Fruit fly (Drosophila melanogaster): ENCODE measurements around the gene CG12535.

The CG12535 gene

DNA sequence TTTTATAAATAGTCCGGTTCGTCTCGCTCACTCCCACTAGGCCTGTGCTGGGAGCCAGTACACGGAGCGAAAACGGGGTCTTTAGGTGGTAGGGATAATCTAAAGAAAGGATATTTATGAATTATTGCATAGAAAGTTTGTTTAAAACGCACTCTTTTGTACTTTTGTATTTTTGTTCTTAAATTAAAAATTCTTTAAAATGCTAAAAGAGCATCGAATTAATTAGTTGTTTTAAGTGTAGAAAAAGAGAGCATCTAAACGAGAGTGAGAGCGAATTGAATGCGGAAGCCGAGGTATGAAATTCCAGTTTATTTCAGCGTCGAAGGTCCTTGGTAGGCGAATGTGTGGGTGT is 21.2 kb downstream of the CG12535 start (continued):
- TF ChIP-seq HmgZ (tag; optimal IDR thresholded peaks at IDR 0.05) = peak; percentile 53
- TF ChIP-seq pb (GFP tag; optimal IDR thresholded peaks at IDR 0.05) = peak; percentile 16
- TF ChIP-seq ems (GFP tag; optimal IDR thresholded peaks at IDR 0.05) = peak; percentile 43
- TF ChIP-seq CG17912 (GFP tag; optimal IDR thresholded peaks at IDR 0.05) = no peak
- peak; percentile 88 for TF ChIP-seq CG2202 (tag; optimal IDR thresholded peaks at IDR 0.05)
- peak; percentile 60 for TF ChIP-seq ranshi (GFP tag; IDR thresholded peaks at IDR 0.05)
- TF ChIP-seq CG2199 (GFP tag; IDR thresholded peaks at IDR 0.05) = no peak
- TF ChIP-seq schlank (tag; optimal IDR thresholded peaks at IDR 0.05) = peak; percentile 8
- no peak for TF ChIP-seq tll (GFP tag; optimal IDR thresholded peaks at IDR 0.05)
- TF ChIP-seq vnd (GFP tag; IDR thresholded peaks at IDR 0.05; ENCODE audit: partially characterized antibody) = no peak
- TF ChIP-seq CG14860 (GFP tag; IDR thresholded peaks at IDR 0.05; ENCODE audit: partially characterized antibody) = no peak
- peak; percentile 82 for TF ChIP-seq nmo (GFP tag; optimal IDR thresholded peaks at IDR 0.05)
- peak; percentile 19 for TF ChIP-seq p53 (GFP tag; optimal IDR thresholded peaks at IDR 0.05)
- peak; percentile 69 for TF ChIP-seq CG15601 (tag; optimal IDR thresholded peaks at IDR 0.05)
- peak; percentile 72 for TF ChIP-seq CG7786 (GFP tag; optimal IDR thresholded peaks at IDR 0.05)
- TF ChIP-seq Lpt (GFP tag; optimal IDR thresholded peaks at IDR 0.05) = no peak
- no peak for TF ChIP-seq pros (GFP tag; optimal IDR thresholded peaks at IDR 0.05)
- TF ChIP-seq H2.0 (GFP tag; IDR thresholded peaks at IDR 0.05) = peak; percentile 77
- peak; percentile 36 for TF ChIP-seq CG4282 (GFP tag; optimal IDR thresholded peaks at IDR 0.05)
- no peak for TF ChIP-seq Hmx (GFP tag; optimal IDR thresholded peaks at IDR 0.05)
- peak; percentile 97 for TF ChIP-seq zf30C (GFP tag; optimal IDR thresholded peaks at IDR 0.05)
- no peak for TF ChIP-seq Gsc (GFP tag; IDR thresholded peaks at IDR 0.05)
- peak; percentile 50 for TF ChIP-seq Mad (GFP tag; optimal IDR thresholded peaks at IDR 0.05)
- TF ChIP-seq mirr (GFP tag; optimal IDR thresholded peaks at IDR 0.05) = no peak
- peak; percentile 38 for TF ChIP-seq lab (GFP tag; optimal IDR thresholded peaks at IDR 0.05)
- TF ChIP-seq Myb (GFP tag; optimal IDR thresholded peaks at IDR 0.05) = peak; percentile 51
- no peak for TF ChIP-seq Dll (GFP tag; IDR thresholded peaks at IDR 0.05; ENCODE audit: partially characterized antibody)
- TF ChIP-seq ttk (GFP tag; IDR thresholded peaks at IDR 0.05) = 0 out of 2 replicates have a peak, but pooled peaks have one; percentile 23
- TF ChIP-seq CG8478 (optimal IDR thresholded peaks at IDR 0.05) = no peak
- TF ChIP-seq CG8089 (GFP tag; optimal IDR thresholded peaks at IDR 0.05) = peak; percentile 68
- no peak for TF ChIP-seq gt (GFP tag; IDR thresholded peaks at IDR 0.05)
- no peak for TF ChIP-seq Fer3 (tag; optimal IDR thresholded peaks at IDR 0.05)
- peak; percentile 60 for TF ChIP-seq jing (GFP tag; optimal IDR thresholded peaks at IDR 0.05)
- peak; percentile 68 for TF ChIP-seq Hmr (GFP tag; optimal IDR thresholded peaks at IDR 0.05)
- TF ChIP-seq CG12104 (GFP tag; optimal IDR thresholded peaks at IDR 0.05) = no peak
- TF ChIP-seq CG9215 (GFP tag; IDR thresholded peaks at IDR 0.05) = 0 out of 2 replicates have a peak, but pooled peaks have one; percentile 29
- TF ChIP-seq CG33557 (GFP tag; optimal IDR thresholded peaks at IDR 0.05) = peak; percentile 87
- TF ChIP-seq Dfd (GFP tag; optimal IDR thresholded peaks at IDR 0.05) = no peak
- TF ChIP-seq CG8388 (GFP tag; optimal IDR thresholded peaks at IDR 0.05) = peak; percentile 57
- TF ChIP-seq CHES-1-like (GFP tag; optimal IDR thresholded peaks at IDR 0.05) = peak; percentile 68
- TF ChIP-seq CG1024 (GFP tag; IDR thresholded peaks at IDR 0.05) = peak; percentile 67; the same call in 1 of the 2 replicates
- TF ChIP-seq nom (GFP tag; optimal IDR thresholded peaks at IDR 0.05) = peak; percentile 74
- TF ChIP-seq HLH4C (GFP tag; IDR thresholded peaks at IDR 0.05; ENCODE audit: partially characterized antibody) = no peak
- no peak for TF ChIP-seq CG7963 (GFP tag; IDR thresholded peaks at IDR 0.05; ENCODE audit: partially characterized antibody)
- no peak for TF ChIP-seq chinmo (GFP tag; IDR thresholded peaks at IDR 0.05; ENCODE audit: partially characterized antibody)
- no peak for TF ChIP-seq Spps (tag; optimal IDR thresholded peaks at IDR 0.05)
- peak in 1 of 2 experiments; percentile 43 for TF ChIP-seq eve (GFP tag; optimal IDR thresholded peaks at IDR 0.05)
- TF ChIP-seq NfI (GFP tag; optimal IDR thresholded peaks at IDR 0.05) = peak; percentile 40
- peak; percentile 63 for TF ChIP-seq dm (GFP tag; optimal IDR thresholded peaks at IDR 0.05)
- peak; percentile 91 for TF ChIP-seq CG17829 (tag; optimal IDR thresholded peaks at IDR 0.05)
- no peak for TF ChIP-seq CG18476 (GFP tag; optimal IDR thresholded peaks at IDR 0.05)
